Worm (Caenorhabditis elegans) whole organism, late embryonic: Measurements from ENCODE around the gene F26A1.8.

Experiments used
- K09A11.1 ChIP-seq: sonication (generic microtip); optimal IDR thresholded peaks from 2 replicates; lab custom pipeline; 2017; ENCODE audit warnings: antibody characterized with exemption, mild to moderate bottlenecking, missing genetic modification characterization, missing compliant biosample characterization; ENCODE audit not compliant: insufficient read depth
- T23F11.4 ChIP-seq: fragments of 200-800 bp; sonication (Bioruptor generic); optimal IDR thresholded peaks from 2 replicates; lab custom pipeline; 2018; ENCODE audit warnings: mild to moderate bottlenecking, missing genetic modification characterization, missing compliant biosample characterization
- Y22D7AL.16 ChIP-seq: sonication (generic microtip); optimal IDR thresholded peaks from 2 replicates; lab custom pipeline; 2016; ENCODE audit warnings: missing genetic modification characterization, missing compliant biosample characterization
- ama-1 ChIP-seq: fragments of 150-350 bp; optimal IDR thresholded peaks from 2 replicates; lab custom pipeline; 2014
- ceh-2 ChIP-seq: sonication (generic microtip); optimal IDR thresholded peaks from 2 replicates; lab custom pipeline; 2016; ENCODE audit warnings: missing genotype, missing genetic modification characterization, missing compliant biosample characterization
- ceh-22 ChIP-seq: sonication (generic microtip); optimal IDR thresholded peaks from 2 replicates; lab custom pipeline; 2017; ENCODE audit warnings: missing biosample characterization, missing genetic modification characterization
- ceh-31 ChIP-seq: sonication (generic microtip); optimal IDR thresholded peaks from 2 replicates; lab custom pipeline; 2016; ENCODE audit warnings: missing genetic modification characterization, missing compliant biosample characterization
- ceh-34 ChIP-seq: sonication (generic microtip); optimal IDR thresholded peaks from 2 replicates; lab custom pipeline; 2016; ENCODE audit warnings: mild to moderate bottlenecking, missing genetic modification characterization, missing compliant biosample characterization
- ceh-45 ChIP-seq: fragments of 200-800 bp; sonication (Bioruptor generic); IDR thresholded peaks from 2 replicates; pipeline ENCODE4 v1.3.6; 2022; ENCODE audit warnings: missing genetic modification reagents, missing genetic modification characterization, missing compliant biosample characterization
- ceh-6 ChIP-seq: fragments of 200-800 bp; sonication (Bioruptor generic); optimal IDR thresholded peaks from 2 replicates; lab custom pipeline; 2018; ENCODE audit warnings: mild to moderate bottlenecking, missing genetic modification characterization, missing compliant biosample characterization
- ceh-9 ChIP-seq: sonication (generic microtip); optimal IDR thresholded peaks from 2 replicates; lab custom pipeline; 2016; ENCODE audit warnings: mild to moderate bottlenecking, missing genetic modification characterization, inconsistent platforms, missing compliant biosample characterization
- elt-2 ChIP-seq: sonication (generic microtip); optimal IDR thresholded peaks from 2 replicates; lab custom pipeline; 2016; ENCODE audit warnings: missing genetic modification reagents, missing genetic modification characterization, missing compliant biosample characterization
- ets-4 ChIP-seq: sonication (generic microtip); optimal IDR thresholded peaks from 2 replicates; lab custom pipeline; 2016; ENCODE audit warnings: missing genetic modification characterization, missing compliant biosample characterization
- fax-1 ChIP-seq: sonication (generic microtip); optimal IDR thresholded peaks from 2 replicates; lab custom pipeline; 2016; ENCODE audit warnings: missing genotype, missing genetic modification characterization, missing compliant biosample characterization
- fkh-6 ChIP-seq: sonication (generic microtip); optimal IDR thresholded peaks from 2 replicates; lab custom pipeline; 2016; ENCODE audit warnings: missing genetic modification characterization, missing compliant biosample characterization
- gmeb-2 ChIP-seq: sonication (generic microtip); optimal IDR thresholded peaks from 2 replicates; lab custom pipeline; 2016; ENCODE audit warnings: missing genetic modification characterization, inconsistent platforms, missing compliant biosample characterization
- odd-2 ChIP-seq: sonication (generic microtip); optimal IDR thresholded peaks from 2 replicates; lab custom pipeline; 2017; ENCODE audit warnings: antibody characterized with exemption, mild to moderate bottlenecking, missing genetic modification characterization, missing compliant biosample characterization
- pag-3 ChIP-seq: sonication (generic microtip); optimal IDR thresholded peaks from 2 replicates; lab custom pipeline; 2016; ENCODE audit warnings: missing compliant biosample characterization, missing genetic modification characterization, borderline replicate concordance
- pat-9 ChIP-seq: fragments of 200-800 bp; sonication (Bioruptor generic); optimal IDR thresholded peaks from 2 replicates; lab custom pipeline; 2018; ENCODE audit warnings: mild to moderate bottlenecking, missing genetic modification characterization, moderate library complexity, missing compliant biosample characterization
- pha-2 ChIP-seq: sonication (generic microtip); optimal IDR thresholded peaks from 2 replicates; lab custom pipeline; 2017; ENCODE audit warnings: mild to moderate bottlenecking, missing genetic modification characterization, missing compliant biosample characterization
- sox-4 ChIP-seq: sonication (generic microtip); optimal IDR thresholded peaks from 2 replicates; lab custom pipeline; 2017; ENCODE audit warnings: mild to moderate bottlenecking, missing genetic modification characterization, inconsistent platforms, missing compliant biosample characterization
- tbx-7 ChIP-seq: sonication (generic microtip); optimal IDR thresholded peaks from 2 replicates; lab custom pipeline; 2016; ENCODE audit warnings: missing genotype, missing genetic modification characterization, missing compliant biosample characterization
- ttx-3 ChIP-seq: sonication (generic microtip); optimal IDR thresholded peaks from 2 replicates; lab custom pipeline; 2016; ENCODE audit warnings: missing genetic modification reagents, missing genetic modification characterization, missing compliant biosample characterization
- unc-3 ChIP-seq, 2 experiments: fragments of 200-800 bp in 1 of 2; sonication (Bioruptor generic) in 1 of 2; sonication (generic microtip) in 1 of 2; conservative IDR thresholded peaks in 1 of 2; optimal IDR thresholded peaks in 1 of 2; 2 replicates each; pipeline versions ENCODE4 v1.3.6 to Lab custom; 2016 to 2022; ENCODE audit warnings: missing compliant biosample characterization in 2 of 2, missing genetic modification characterization in 2 of 2, missing genetic modification reagents in 1 of 2
- unc-86 ChIP-seq: sonication (generic microtip); optimal IDR thresholded peaks from 2 replicates; lab custom pipeline; 2016; ENCODE audit warnings: missing genetic modification characterization, missing compliant biosample characterization
- zip-5 ChIP-seq: sonication (generic microtip); optimal IDR thresholded peaks from 2 replicates; lab custom pipeline; 2016; ENCODE audit warnings: missing genetic modification characterization, missing compliant biosample characterization
- ztf-16 ChIP-seq: sonication (generic microtip); optimal IDR thresholded peaks from 2 replicates; lab custom pipeline; 2017; ENCODE audit warnings: missing genetic modification characterization, missing compliant biosample characterization

The F26A1.8 gene

ce11 chrIII:4866762-4867161 is 44.7 kb upstream of the F26A1.8 start, which contains the start of gene C35D10.17:
Gene C35D10.17 (plus strand): TSS chrIII:4867062.
- TF ChIP-seq Y22D7AL.16 (tag; lab: Kevin White, UChicago) (no peak), ttx-3 (tag; lab: Kevin White, UChicago) (no peak), fkh-6 (tag; lab: Kevin White, UChicago) (no peak), ceh-6 (GFP tag; lab: Kevin White, UChicago) (no peak), zip-5 (tag; lab: Kevin White, UChicago) (no peak)

- TF ChIP-seq gmeb-2 (tag; lab: Kevin White, UChicago) (no peak), ceh-45 (GFP tag; lab: Robert Waterston, UW) (no peak), ceh-34 (tag; lab: Kevin White, UChicago) (no peak), pat-9 (tag; lab: Kevin White, UChicago) (no peak)
Observed at ce11 chrIII:4863127-4863526, 41.1 kb upstream of the F26A1.8 start, which contains the start of gene coq-8. Gene coq-8 (plus strand): TSS chrIII:4863427.

DNA sequence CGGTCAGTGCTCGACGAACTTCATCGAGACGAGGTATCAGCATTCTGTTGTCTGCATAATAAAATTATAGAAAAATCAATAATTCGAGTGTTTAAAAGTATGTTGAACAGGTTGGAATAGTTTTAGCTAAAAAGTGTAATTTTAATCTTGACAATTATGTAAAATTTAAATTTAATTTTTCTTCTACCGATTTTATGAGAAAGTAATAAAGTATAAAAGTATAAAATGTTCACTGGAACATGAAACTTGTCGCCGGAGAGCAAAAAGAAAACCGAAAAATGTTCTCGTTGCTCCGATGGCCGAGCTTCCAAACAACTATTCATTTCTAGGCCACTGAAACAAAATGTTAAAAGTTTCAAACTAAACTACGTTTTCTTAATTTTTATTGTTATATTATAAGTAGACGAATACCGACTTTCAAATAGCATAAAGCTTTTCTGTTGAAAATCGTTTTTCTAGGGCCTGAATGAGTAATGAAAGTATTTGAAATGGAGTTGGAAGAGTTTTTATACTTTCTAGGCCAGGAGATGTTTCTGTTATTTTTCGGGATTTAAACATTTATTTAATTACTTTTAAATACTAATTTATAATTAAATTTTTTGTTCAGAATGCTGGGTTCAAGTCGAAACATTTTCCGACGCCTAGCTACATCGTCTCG is 39.8 kb upstream of the F26A1.8 start, which contains the start of the genes C35D10.10 and C35D10.5:
TSS of gene C35D10.10 (minus strand) at position 51 of the 658 bp plus-strand sequence.
TSS of gene C35D10.5 (plus strand) at position 608 of the 658 bp plus-strand sequence.
- TF ChIP-seq zip-5 (tag; lab: Kevin White, UChicago) (peak; percentile 31), fax-1 (tag; lab: Kevin White, UChicago) (no peak), pag-3 (tag; lab: Kevin White, UChicago) (no peak), ceh-2 (tag; lab: Kevin White, UChicago) (peak; percentile 66), odd-2 (tag; lab: Kevin White, UChicago) (no peak), ets-4 (tag; lab: Kevin White, UChicago) (peak; percentile 83), ceh-31 (tag; lab: Kevin White, UChicago) (peak; percentile 37), unc-86 (tag; lab: Kevin White, UChicago) (no peak), ceh-22 (tag; lab: Kevin White, UChicago) (no peak), elt-2 (peak; percentile 13), tbx-7 (tag; lab: Kevin White, UChicago) (peak; percentile 28)

DNA sequence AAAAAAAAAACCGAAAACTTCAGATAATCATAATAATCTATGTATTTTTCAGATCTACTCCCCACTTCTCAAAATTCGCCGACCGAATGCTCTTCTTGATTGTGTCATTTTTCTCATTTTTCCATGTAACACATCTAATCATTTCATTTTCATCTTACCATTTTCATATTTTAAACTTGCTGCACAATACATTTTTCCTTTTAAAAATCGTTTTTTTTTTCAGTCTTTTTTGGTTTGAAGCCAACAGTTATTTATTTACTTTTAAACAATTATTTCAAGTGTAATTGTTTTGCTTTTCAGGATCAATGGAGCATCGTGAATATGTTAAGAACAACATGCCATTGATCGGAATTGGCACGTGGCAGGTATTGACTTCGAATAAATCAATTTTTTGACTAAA is 37.0 kb upstream of the F26A1.8 start, which contains the start of gene C35D10.6:
TSS of gene C35D10.6 (plus strand) at position 301 of the 400 bp plus-strand sequence.
- no peak for TF ChIP-seq ceh-31 (tag; lab: Kevin White, UChicago)
- TF ChIP-seq zip-5 (tag; lab: Kevin White, UChicago) = no peak
- TF ChIP-seq ceh-34 (tag; lab: Kevin White, UChicago) = no peak
- TF ChIP-seq K09A11.1 = no peak

DNA sequence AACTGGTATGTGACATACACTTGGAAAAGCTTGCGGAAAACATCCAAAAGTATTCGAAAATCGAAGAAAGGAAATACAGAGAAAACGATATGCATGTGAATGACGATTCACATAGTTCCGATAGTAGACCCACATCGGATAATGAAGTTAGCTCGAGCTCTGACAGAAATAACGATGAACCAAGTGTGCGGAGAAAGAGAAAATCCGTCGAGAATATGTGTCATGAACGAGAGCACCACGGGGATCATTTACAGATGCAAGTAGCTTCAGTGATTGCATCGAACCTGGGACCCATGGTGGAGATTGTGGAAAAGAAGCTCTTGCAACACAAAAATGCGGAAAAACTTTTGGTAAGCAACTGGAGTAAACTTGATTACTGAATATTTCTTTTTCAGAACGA is 35.0 kb upstream of the F26A1.8 start:
- TF ChIP-seq K09A11.1 (no peak), T23F11.4 (GFP tag; lab: Kevin White, UChicago) (no peak), zip-5 (tag; lab: Kevin White, UChicago) (no peak)

DNA sequence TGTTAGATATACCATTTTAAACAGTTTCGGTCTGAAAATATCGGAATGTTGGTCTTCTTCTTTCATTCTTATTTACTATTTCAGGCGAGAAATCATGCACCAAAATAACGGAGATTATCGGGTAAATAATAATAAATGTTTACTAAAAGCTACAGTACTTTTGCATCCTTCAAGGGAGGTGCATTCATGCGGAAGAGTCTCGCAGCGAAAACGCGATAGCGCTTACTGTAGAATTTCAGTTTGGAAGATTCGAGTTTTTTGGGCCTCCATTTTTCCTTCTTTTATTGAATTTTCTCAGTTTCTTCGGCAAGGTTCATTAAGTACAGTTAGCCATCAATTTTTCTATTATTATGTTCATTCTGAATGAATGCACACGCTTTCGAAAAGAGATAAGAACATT is 34.1 kb upstream of the F26A1.8 start, which contains the start of gene C35D10.7:
TSS of gene C35D10.7 (plus strand) at position 85 of the 400 bp plus-strand sequence.
- TF ChIP-seq ets-4 (tag; lab: Kevin White, UChicago) = no peak
- TF ChIP-seq ama-1 (lab: Kevin White, UChicago) = no peak
- TF ChIP-seq pha-2 (tag; lab: Kevin White, UChicago) = no peak
- TF ChIP-seq unc-3 (GFP tag; conservative IDR thresholded peaks at IDR 0.05; lab: Robert Waterston, UW) = no peak
- no peak for TF ChIP-seq unc-3 (tag; optimal IDR thresholded peaks at IDR 0.05; lab: Kevin White, UChicago)
- TF ChIP-seq gmeb-2 (tag; lab: Kevin White, UChicago) = no peak
- no peak for TF ChIP-seq K09A11.1

- no peak for TF ChIP-seq ceh-9 (tag; lab: Kevin White, UChicago)
- no peak for TF ChIP-seq ttx-3 (tag; lab: Kevin White, UChicago)
- no peak for TF ChIP-seq sox-4 (tag; lab: Kevin White, UChicago)
- no peak for TF ChIP-seq ceh-34 (tag; lab: Kevin White, UChicago)
- TF ChIP-seq ztf-16 (tag; lab: Kevin White, UChicago) = no peak
- TF ChIP-seq, all 69 proteins: peak for 0
Observed at ce11 chrIII:4854918-4855317, 32.9 kb upstream of the F26A1.8 start, which contains the start of gene C35D10.8. Gene C35D10.8 (plus strand): TSS chrIII:4855218.
